Fruit fly (Drosophila melanogaster) whole organism, embryonic: ENCODE data around the gene GABPI.

Experiments used
- B-H2 ChIP-seq: fragments of 200-800 bp; sonication (Bioruptor generic); optimal IDR thresholded peaks from 2 replicates; lab custom pipeline; 2018; ENCODE audit warnings: missing biosample characterization, mild to moderate bottlenecking, missing genetic modification characterization
- CG10267 ChIP-seq: fragments of 200-800 bp; sonication (Bioruptor generic); optimal IDR thresholded peaks from 2 replicates; lab custom pipeline; 2018; ENCODE audit warnings: missing biosample characterization, mild to moderate bottlenecking, missing genetic modification characterization, moderate library complexity
- CG10431 ChIP-seq: fragments of 200-800 bp; sonication (Bioruptor generic); optimal IDR thresholded peaks from 3 replicates; lab custom pipeline; 2018; ENCODE audit warnings: missing biosample characterization, mild to moderate bottlenecking, missing genetic modification characterization
- CG1529 ChIP-seq: fragments of 200-800 bp; sonication (Bioruptor generic); optimal IDR thresholded peaks from 3 replicates; lab custom pipeline; 2018; ENCODE audit warnings: missing biosample characterization, missing genetic modification characterization
- CG1647 ChIP-seq: fragments of 200-800 bp; sonication (Bioruptor generic); optimal IDR thresholded peaks from 3 replicates; lab custom pipeline; 2016; ENCODE audit warnings: missing biosample characterization, missing genetic modification characterization
- CG17829 ChIP-seq: fragments of 200-800 bp; optimal IDR thresholded peaks from 2 replicates; lab custom pipeline; 2019; ENCODE audit warnings: missing biosample characterization, mild to moderate bottlenecking, missing genetic modification characterization, moderate library complexity
- CG1832 ChIP-seq: fragments of 200-800 bp; sonication (Bioruptor generic); optimal IDR thresholded peaks from 2 replicates; lab custom pipeline; 2017; ENCODE audit warnings: missing biosample characterization, mild to moderate bottlenecking, missing genetic modification characterization, inconsistent platforms
- CG18599 ChIP-seq: fragments of 200-800 bp; sonication (Bioruptor generic); optimal IDR thresholded peaks from 3 replicates; lab custom pipeline; 2017; ENCODE audit warnings: missing biosample characterization, missing genetic modification characterization, mild to moderate bottlenecking, moderate library complexity, missing genetic modification reagents
- CG3995 ChIP-seq: fragments of 200-800 bp; sonication (Bioruptor generic); optimal IDR thresholded peaks from 3 replicates; lab custom pipeline; 2016; ENCODE audit warnings: missing biosample characterization, missing genetic modification characterization
- CG43689 ChIP-seq: fragments of 200-800 bp; sonication (Bioruptor generic); IDR thresholded peaks from 2 replicates; pipeline ENCODE4 v1.3.6; 2022; ENCODE audit warnings: missing biosample characterization, missing genetic modification characterization
- CG4617 ChIP-seq: fragments of 200-800 bp; sonication (Bioruptor generic); optimal IDR thresholded peaks from 3 replicates; lab custom pipeline; 2016; ENCODE audit warnings: missing biosample characterization, missing genetic modification characterization, borderline replicate concordance
- CG4820 ChIP-seq: fragments of 200-800 bp; sonication (Bioruptor generic); optimal IDR thresholded peaks from 3 replicates; lab custom pipeline; 2016; ENCODE audit warnings: missing biosample characterization, missing genetic modification characterization
- CG6254 ChIP-seq: fragments of 200-800 bp; sonication (Bioruptor generic); optimal IDR thresholded peaks from 3 replicates; lab custom pipeline; 2017; ENCODE audit warnings: mild to moderate bottlenecking, missing biosample characterization, missing genetic modification reagents, missing genetic modification characterization
- CG7963 ChIP-seq: fragments of 200-800 bp; sonication (Bioruptor generic); IDR thresholded peaks from 3 replicates; pipeline ENCODE4 v1.3.6; 2022; ENCODE audit warnings: missing biosample characterization, missing genetic modification characterization; ENCODE audit not compliant: partially characterized antibody
- CG8089 ChIP-seq: fragments of 200-800 bp; sonication (Bioruptor generic); optimal IDR thresholded peaks from 3 replicates; lab custom pipeline; 2016; ENCODE audit warnings: missing biosample characterization, missing genetic modification characterization
- CG8290 ChIP-seq, 3 experiments: fragments of 200-800 bp; sonication (Bioruptor generic); optimal IDR thresholded peaks; 2 replicates each; lab custom pipeline; 2016 to 2019; ENCODE audit warnings: missing biosample characterization in 3 of 3, missing genetic modification characterization in 3 of 3, mild to moderate bottlenecking in 2 of 3, moderate library complexity in 1 of 3
- CG9797 ChIP-seq: fragments of 200-800 bp; sonication (Bioruptor generic); optimal IDR thresholded peaks from 3 replicates; lab custom pipeline; 2018; ENCODE audit warnings: missing biosample characterization, mild to moderate bottlenecking, missing genetic modification characterization
- CG9876 ChIP-seq: fragments of 200-800 bp; sonication (Bioruptor generic); optimal IDR thresholded peaks from 2 replicates; lab custom pipeline; 2016; ENCODE audit warnings: missing biosample characterization, missing genetic modification characterization
- Dek ChIP-seq: fragments of 200-800 bp; sonication (Bioruptor generic); optimal IDR thresholded peaks from 3 replicates; lab custom pipeline; 2019; ENCODE audit warnings: missing biosample characterization, mild to moderate bottlenecking, missing genetic modification characterization, moderate library complexity
- Dll ChIP-seq: fragments of 200-800 bp; sonication (Bioruptor generic); IDR thresholded peaks from 4 replicates; pipeline ENCODE4 v1.3.6; 2022; ENCODE audit warnings: missing biosample characterization, missing genetic modification characterization; ENCODE audit not compliant: partially characterized antibody
- Doc3 ChIP-seq: fragments of 200-800 bp; sonication (Bioruptor generic); IDR thresholded peaks from 3 replicates; pipeline ENCODE4 v1.3.6; 2022; ENCODE audit warnings: missing biosample characterization, missing genetic modification characterization; ENCODE audit not compliant: partially characterized antibody
- Ets65A ChIP-seq: fragments of 200-800 bp; sonication (Bioruptor generic); peaks from one replicate; lab custom pipeline; 2016; ENCODE audit warnings: missing biosample characterization, missing genetic modification characterization
- HLH3B ChIP-seq: fragments of 200-800 bp; sonication (Bioruptor generic); IDR thresholded peaks from 2 replicates; pipeline ENCODE4 v1.3.6; 2022; ENCODE audit warnings: missing biosample characterization, missing genetic modification characterization
- HmgD ChIP-seq: fragments of 200-800 bp; sonication (Bioruptor generic); optimal IDR thresholded peaks from 3 replicates; lab custom pipeline; 2016; ENCODE audit warnings: missing biosample characterization, missing genetic modification characterization
- Hr3 ChIP-seq: fragments of 200-800 bp; sonication (Bioruptor generic); optimal IDR thresholded peaks from 3 replicates; lab custom pipeline; 2016; ENCODE audit warnings: missing biosample characterization, missing genetic modification characterization
- Lpt ChIP-seq: fragments of >200 bp; optimal IDR thresholded peaks from 2 replicates; lab custom pipeline; 2018; ENCODE audit warnings: missing biosample characterization, missing genetic modification characterization
- NC2β ChIP-seq: fragments of 200-800 bp; sonication (Bioruptor generic); optimal IDR thresholded peaks from 2 replicates; lab custom pipeline; 2016; ENCODE audit warnings: missing biosample characterization, missing genetic modification characterization
- Rx ChIP-seq: fragments of 200-800 bp; sonication (Bioruptor generic); IDR thresholded peaks from 2 replicates; pipeline ENCODE4 v1.3.6; 2022; ENCODE audit warnings: missing biosample characterization, missing genetic modification characterization
- amos ChIP-seq: fragments of 200-800 bp; sonication (Bioruptor generic); IDR thresholded peaks from 2 replicates; pipeline ENCODE4 v1.3.6; 2022; ENCODE audit warnings: missing biosample characterization, missing genetic modification characterization; ENCODE audit not compliant: partially characterized antibody
- caup ChIP-seq: fragments of 200-800 bp; sonication (Bioruptor generic); optimal IDR thresholded peaks from 3 replicates; lab custom pipeline; 2017; ENCODE audit warnings: missing biosample characterization, mild to moderate bottlenecking, missing genetic modification characterization, moderate library complexity; ENCODE audit not compliant: severe bottlenecking
- ci ChIP-seq: fragments of 200-800 bp; sonication (Bioruptor generic); IDR thresholded peaks from 3 replicates; pipeline ENCODE4 v1.3.6; 2022; ENCODE audit warnings: missing biosample characterization, missing genetic modification characterization
- croc ChIP-seq: fragments of 200-800 bp; sonication (Bioruptor generic); conservative IDR thresholded peaks from 3 replicates; pipeline ENCODE4 v1.3.6; 2022; ENCODE audit warnings: missing biosample characterization, missing genetic modification characterization
- en ChIP-seq: fragments of 200-800 bp; sonication (Bioruptor generic); optimal IDR thresholded peaks from 2 replicates; lab custom pipeline; 2016; ENCODE audit warnings: missing biosample characterization, missing genetic modification characterization
- gcm ChIP-seq: fragments of 200-800 bp; sonication (Bioruptor generic); optimal IDR thresholded peaks from 2 replicates; lab custom pipeline; 2019; ENCODE audit warnings: missing biosample characterization, mild to moderate bottlenecking, missing genetic modification characterization, moderate library complexity
- gcm2 ChIP-seq: fragments of 200-800 bp; sonication (Bioruptor generic); optimal IDR thresholded peaks from 2 replicates; lab custom pipeline; 2016; ENCODE audit warnings: missing biosample characterization, missing genetic modification characterization
- grau ChIP-seq: fragments of 200-800 bp; optimal IDR thresholded peaks from 3 replicates; lab custom pipeline; 2019; ENCODE audit warnings: missing biosample characterization, mild to moderate bottlenecking, missing genetic modification characterization, moderate library complexity
- grn ChIP-seq: fragments of 200-800 bp; sonication (Bioruptor generic); optimal IDR thresholded peaks from 3 replicates; lab custom pipeline; 2017; ENCODE audit warnings: missing biosample characterization, missing genetic modification characterization
- ind ChIP-seq: fragments of 200-800 bp; sonication (Bioruptor generic); optimal IDR thresholded peaks from 3 replicates; lab custom pipeline; 2016; ENCODE audit warnings: missing biosample characterization, missing genetic modification characterization
- lab ChIP-seq: fragments of 200-800 bp; sonication (Bioruptor generic); optimal IDR thresholded peaks from 3 replicates; lab custom pipeline; 2017; ENCODE audit warnings: missing biosample characterization, missing genetic modification characterization, mild to moderate bottlenecking, moderate library complexity, missing genetic modification reagents
- lov ChIP-seq, 2 experiments: fragments of 200-800 bp in 1 of 2; fragments of >200 bp in 1 of 2; sonication (Bioruptor generic) in 1 of 2; IDR thresholded peaks in 1 of 2; optimal IDR thresholded peaks in 1 of 2; 2 replicates in 1 of 2; 3 replicates in 1 of 2; pipeline versions ENCODE4 v1.3.6 to Lab custom; 2017 to 2022; ENCODE audit warnings: missing biosample characterization in 1 of 2, missing genetic modification characterization in 1 of 2
- luna ChIP-seq: fragments of 200-800 bp; sonication (Bioruptor generic); optimal IDR thresholded peaks from 2 replicates; lab custom pipeline; 2016; ENCODE audit warnings: missing biosample characterization, missing genetic modification characterization
- oc ChIP-seq: fragments of 200-800 bp; sonication (Bioruptor generic); optimal IDR thresholded peaks from 2 replicates; lab custom pipeline; 2018; ENCODE audit warnings: missing biosample characterization, mild to moderate bottlenecking, missing genetic modification characterization, moderate library complexity
- otp ChIP-seq: fragments of 200-800 bp; sonication (Bioruptor generic); IDR thresholded peaks from 3 replicates; pipeline ENCODE4, ENCODE4 v1.3.6; 2022; ENCODE audit warnings: missing biosample characterization, missing genetic modification characterization
- pfk ChIP-seq: fragments of 200-800 bp; sonication (Bioruptor generic); optimal IDR thresholded peaks from 2 replicates; lab custom pipeline; 2018; ENCODE audit warnings: missing biosample characterization, mild to moderate bottlenecking, missing genetic modification characterization, moderate library complexity
- pnt ChIP-seq: fragments of 200-800 bp; sonication (Bioruptor generic); optimal IDR thresholded peaks from 3 replicates; lab custom pipeline; 2016; ENCODE audit warnings: missing biosample characterization, missing genetic modification characterization
- prd ChIP-seq, 3 experiments: fragments of >200 bp in 2 of 3; fragments of 200-800 bp in 1 of 3; sonication (Bioruptor generic) in 1 of 3; optimal IDR thresholded peaks in 2 of 3; IDR thresholded peaks in 1 of 3; 2 replicates in 2 of 3; 3 replicates in 1 of 3; pipeline versions ENCODE4 v1.3.6 to Lab custom; 2017 to 2022; ENCODE audit warnings: missing biosample characterization in 1 of 3, missing genetic modification characterization in 1 of 3
- ro ChIP-seq: fragments of 200-800 bp; sonication (Bioruptor generic); IDR thresholded peaks from 2 replicates; pipeline ENCODE4 v1.3.6; 2022; ENCODE audit warnings: missing biosample characterization, missing genetic modification characterization
- seq ChIP-seq: fragments of 200-800 bp; sonication (Bioruptor generic); IDR thresholded peaks from 2 replicates; pipeline ENCODE4 v1.3.6; 2022; ENCODE audit warnings: missing biosample characterization, missing genetic modification characterization
- tup ChIP-seq: fragments of 200-800 bp; sonication (Bioruptor generic); optimal IDR thresholded peaks from 2 replicates; lab custom pipeline; 2016; ENCODE audit warnings: missing biosample characterization, mild to moderate bottlenecking, missing genetic modification characterization, moderate library complexity

GABPI gene

dm6 chr2L:3012780-3013179 lies 17.6 kb upstream of the GABPI start (continued):
- TF ChIP-seq CG1647 (GFP tag; lab: Kevin White, UChicago) (peak; percentile 7), CG17829 (peak; percentile 53), CG9797 (no peak), Rx (no peak), HmgD (GFP tag; lab: Kevin White, UChicago) (no peak), CG8290 (GFP tag; optimal IDR thresholded peaks at IDR 0.05; lab: Kevin White, UChicago) (no peak), CG8290 (tag; optimal IDR thresholded peaks at IDR 0.05; lab: Kevin White, UChicago) (no peak), CG1832 (GFP tag; lab: Kevin White, UChicago) (no peak), caup (GFP tag; lab: Kevin White, UChicago) (no peak), Doc3 (GFP tag; lab: Robert Waterston, UW) (no peak), CG1529 (peak; percentile 6), Ets65A (GFP tag; lab: Kevin White, UChicago) (peak; percentile 41), grau (tag; lab: Kevin White, UChicago) (no peak), CG3995 (GFP tag; lab: Kevin White, UChicago) (no peak), B-H2 (GFP tag; lab: Kevin White, UChicago) (no peak), tup (GFP tag; lab: Kevin White, UChicago) (peak; percentile 26), amos (GFP tag; lab: Robert Waterston, UW) (no peak), ind (GFP tag; lab: Kevin White, UChicago) (peak; percentile 29), CG10267 (tag; lab: Kevin White, UChicago) (peak; percentile 13), ci (GFP tag; lab: Robert Waterston, UW) (peak; percentile 65; the same call in 1 of the 3 replicates), gcm (no peak), en (GFP tag; lab: Kevin White, UChicago) (no peak), pnt (GFP tag; lab: Kevin White, UChicago) (no peak), CG8089 (GFP tag; lab: Kevin White, UChicago) (no peak), CG7963 (GFP tag; lab: Robert Waterston, UW) (no peak), otp (GFP tag; lab: Robert Waterston, UW) (no peak), CG43689 (GFP tag; lab: Robert Waterston, UW) (no peak), Lpt (no peak), prd (optimal IDR thresholded peaks at IDR 0.05; lab: Kevin White, UChicago) (no peak), prd (GFP tag; IDR thresholded peaks at IDR 0.05; lab: Robert Waterston, UW) (peak; percentile 55; the same call in 1 of the 3 replicates), CG4617 (GFP tag; lab: Kevin White, UChicago) (no peak), croc (GFP tag; lab: Robert Waterston, UW) (no peak), lov (optimal IDR thresholded peaks at IDR 0.05; lab: Kevin White, UChicago) (no peak), lov (GFP tag; IDR thresholded peaks at IDR 0.05; lab: Robert Waterston, UW) (no peak), CG6254 (no peak), luna (no peak), oc (no peak), seq (no peak), grn (GFP tag; lab: Kevin White, UChicago) (no peak), pfk (GFP tag; lab: Kevin White, UChicago) (no peak), NC2β (GFP tag; lab: Kevin White, UChicago) (no peak), HLH3B (peak; percentile 50), lab (GFP tag; lab: Kevin White, UChicago) (no peak), CG10431 (GFP tag; lab: Kevin White, UChicago) (no peak), CG18599 (GFP tag; lab: Kevin White, UChicago) (no peak), gcm2 (GFP tag; lab: Kevin White, UChicago) (no peak), CG4820 (GFP tag; lab: Kevin White, UChicago) (peak; percentile 4), ro (GFP tag; lab: Robert Waterston, UW) (no peak), Dll (no peak), Hr3 (GFP tag; lab: Kevin White, UChicago) (peak; percentile 12), CG9876 (GFP tag; lab: Kevin White, UChicago) (no peak), Dek (tag; lab: Kevin White, UChicago) (no peak)
